Worm (Caenorhabditis elegans) whole organism, L4/young adult: ENCODE measurements around the gene cpg-2.

Experiments
- dao-5 ChIP-seq: sonication (generic microtip); optimal IDR thresholded peaks from 2 replicates; lab custom pipeline; 2016; ENCODE audit warnings: missing genotype, missing genetic modification characterization, moderate library complexity, missing compliant biosample characterization
- him-1 ChIP-seq: sonication (generic microtip); optimal IDR thresholded peaks from 2 replicates; lab custom pipeline; 2016; ENCODE audit warnings: missing genotype, missing genetic modification reagents, missing genetic modification characterization, missing compliant biosample characterization

ce11 chrIII:7063061-7063460 lies 40.7 kb downstream of the cpg-2 start:
- TF ChIP-seq him-1 (no peak), dao-5 (tag; lab: Kevin White, UChicago) (no peak)
